Worm (Caenorhabditis elegans) whole organism, early embryonic: ENCODE data around the gene Y75B12B.3.

Experiments used
- F13C5.2 ChIP-seq: sonication (generic microtip); optimal IDR thresholded peaks from 2 replicates; lab custom pipeline; 2017; ENCODE audit warnings: mild to moderate bottlenecking, missing genetic modification characterization, inconsistent platforms, missing compliant biosample characterization
- ama-1 ChIP-seq: fragments of 150-350 bp; optimal IDR thresholded peaks from 2 replicates; lab custom pipeline; 2014
- ets-7 ChIP-seq: sonication (generic microtip); optimal IDR thresholded peaks from 2 replicates; lab custom pipeline; 2016; ENCODE audit warnings: missing genotype, missing genetic modification characterization, missing compliant biosample characterization
- flt-1 ChIP-seq: fragments of 200-800 bp; sonication (Bioruptor generic); IDR thresholded peaks from 2 replicates; pipeline ENCODE4 v1.3.6; 2022; ENCODE audit warnings: missing genetic modification characterization, missing compliant biosample characterization
- hmg-4 ChIP-seq: fragments of 200-800 bp; sonication (Bioruptor generic); optimal IDR thresholded peaks from 2 replicates; lab custom pipeline; 2018; ENCODE audit warnings: mild to moderate bottlenecking, missing genetic modification characterization, missing compliant biosample characterization
- hnd-1 ChIP-seq: sonication (generic microtip); optimal IDR thresholded peaks from 2 replicates; lab custom pipeline; 2016; ENCODE audit warnings: missing genetic modification characterization, missing compliant biosample characterization
- scrt-1 ChIP-seq: fragments of 200-800 bp; sonication (Bioruptor generic); IDR thresholded peaks from 2 replicates; pipeline ENCODE4 v1.3.6; 2022; ENCODE audit warnings: missing genetic modification characterization, missing compliant biosample characterization
- tbx-11 ChIP-seq: fragments of 200-800 bp; sonication (Bioruptor generic); IDR thresholded peaks from 2 replicates; pipeline ENCODE4 v1.3.6; 2022; ENCODE audit warnings: missing genetic modification characterization, missing compliant biosample characterization
- tra-4 ChIP-seq: sonication (generic microtip); optimal IDR thresholded peaks from 2 replicates; lab custom pipeline; 2017; ENCODE audit warnings: missing genetic modification characterization, missing compliant biosample characterization

- TF ChIP-seq tbx-11 (GFP tag; lab: Robert Waterston, UW) (no peak), ama-1 (lab: Kevin White, UChicago) (no peak), hnd-1 (tag; lab: Kevin White, UChicago) (no peak), scrt-1 (GFP tag; lab: Robert Waterston, UW) (no peak), flt-1 (GFP tag; lab: Robert Waterston, UW) (no peak), tra-4 (tag; lab: Kevin White, UChicago) (no peak), F13C5.2 (tag; lab: Kevin White, UChicago) (no peak), ets-7 (no peak), hmg-4 (GFP tag; lab: Kevin White, UChicago) (no peak)
These were observed 35.3 kb upstream of the Y75B12B.3 start, which contains the start of gene irld-25 for ce11 chrV:15221330-15221729.
